Worm (Caenorhabditis elegans): ENCODE data around the gene twk-28.

ce11 chrX:4238971-4239370, 40.2 kb downstream of the twk-28 start:
- no peak for TF ChIP-seq ref-1 (GFP tag; conservative IDR thresholded peaks at IDR 0.05)
- no peak for TF ChIP-seq flt-1 (GFP tag; IDR thresholded peaks at IDR 0.05)
- no peak for TF ChIP-seq T22C8.4 (GFP tag; IDR thresholded peaks at IDR 0.05)
- TF ChIP-seq med-1 (GFP tag; optimal IDR thresholded peaks at IDR 0.05; ENCODE audit: insufficient read depth) = no peak
- TF ChIP-seq ztf-29 (GFP tag; IDR thresholded peaks at IDR 0.05) = no peak
- no peak for TF ChIP-seq cog-1 (tag; optimal IDR thresholded peaks at IDR 0.05)
- no peak for TF ChIP-seq tab-1 (GFP tag; IDR thresholded peaks at IDR 0.05)
- no peak for TF ChIP-seq ztf-23 (GFP tag; IDR thresholded peaks at IDR 0.05)
- no peak for TF ChIP-seq klf-2 (GFP tag; conservative IDR thresholded peaks at IDR 0.05)
